Worm (Caenorhabditis elegans) whole organism, mixed stage, embryonic: ENCODE measurements around the gene C13A2.7.

ENCODE experiments used
- M03D4.4 ChIP-seq: sonication (generic microtip); optimal IDR thresholded peaks from 2 replicates; lab custom pipeline; 2017; ENCODE audit warnings: mild to moderate bottlenecking, missing genetic modification characterization, missing compliant biosample characterization
- bed-3 ChIP-seq: fragments of 200-800 bp; sonication (Bioruptor generic); optimal IDR thresholded peaks from 3 replicates; lab custom pipeline; 2018; ENCODE audit warnings: mild to moderate bottlenecking, missing genetic modification characterization, moderate library complexity, missing compliant biosample characterization
- blmp-1 ChIP-seq: fragments of 150-350 bp; optimal IDR thresholded peaks from 2 replicates; lab custom pipeline; 2014; ENCODE audit warnings: missing biosample characterization, missing genetic modification characterization
- ceh-39 ChIP-seq: fragments of 150-350 bp; optimal IDR thresholded peaks from 2 replicates; lab custom pipeline; 2014; ENCODE audit warnings: missing biosample characterization, missing genetic modification characterization
- ceh-43 ChIP-seq: fragments of 200-800 bp; sonication (Bioruptor generic); optimal IDR thresholded peaks from 2 replicates; lab custom pipeline; 2018; ENCODE audit warnings: mild to moderate bottlenecking, missing genetic modification characterization, moderate library complexity, missing compliant biosample characterization
- ceh-83 ChIP-seq: fragments of 200-800 bp; sonication (Bioruptor generic); optimal IDR thresholded peaks from 2 replicates; lab custom pipeline; 2018; ENCODE audit warnings: mild to moderate bottlenecking, missing genetic modification characterization, missing compliant biosample characterization
- cnd-1 ChIP-seq: fragments of 200-800 bp; sonication (Bioruptor generic); optimal IDR thresholded peaks from 2 replicates; lab custom pipeline; 2018; ENCODE audit warnings: mild to moderate bottlenecking, missing genetic modification characterization, missing compliant biosample characterization
- drap-1 ChIP-seq: fragments of 200-800 bp; sonication (Bioruptor generic); optimal IDR thresholded peaks from 3 replicates; lab custom pipeline; 2018; ENCODE audit warnings: mild to moderate bottlenecking, missing genetic modification characterization, missing compliant biosample characterization
- elt-1 ChIP-seq: sonication (generic microtip); optimal IDR thresholded peaks from 2 replicates; lab custom pipeline; 2017; ENCODE audit warnings: missing genetic modification characterization, mild to moderate bottlenecking, missing compliant biosample characterization, antibody characterized with exemption, moderate library complexity, borderline replicate concordance; ENCODE audit not compliant: insufficient read depth
- flh-1 ChIP-seq: fragments of 200-800 bp; sonication (Bioruptor generic); optimal IDR thresholded peaks from 2 replicates; lab custom pipeline; 2018; ENCODE audit warnings: mild to moderate bottlenecking, missing genetic modification characterization, moderate library complexity, missing compliant biosample characterization
- ham-2 ChIP-seq: fragments of 200-800 bp; sonication (Bioruptor generic); optimal IDR thresholded peaks from 2 replicates; lab custom pipeline; 2018; ENCODE audit warnings: mild to moderate bottlenecking, missing genetic modification characterization, missing compliant biosample characterization
- lin-13 ChIP-seq: fragments of 150-350 bp; optimal IDR thresholded peaks from 2 replicates; lab custom pipeline; 2014; ENCODE audit warnings: missing biosample characterization, missing genetic modification characterization
- lin-32 ChIP-seq: fragments of 200-800 bp; sonication (Bioruptor generic); optimal IDR thresholded peaks from 2 replicates; lab custom pipeline; 2018; ENCODE audit warnings: mild to moderate bottlenecking, missing genetic modification characterization, missing compliant biosample characterization
- lsy-2 ChIP-seq: fragments of 150-350 bp; optimal IDR thresholded peaks from 2 replicates; lab custom pipeline; 2014; ENCODE audit warnings: missing biosample characterization, missing genetic modification characterization
- mab-5 ChIP-seq: fragments of 150-350 bp; optimal IDR thresholded peaks from 2 replicates; lab custom pipeline; 2014; ENCODE audit warnings: missing biosample characterization, missing genetic modification characterization
- mep-1 ChIP-seq: fragments of 150-350 bp; optimal IDR thresholded peaks from 2 replicates; lab custom pipeline; 2017; ENCODE audit warnings: missing biosample characterization, missing genetic modification reagents, missing genetic modification characterization, inconsistent platforms
- mls-2 ChIP-seq: sonication (generic microtip); optimal IDR thresholded peaks from 2 replicates; lab custom pipeline; 2016; ENCODE audit warnings: mild to moderate bottlenecking, missing genetic modification characterization, moderate library complexity, missing compliant biosample characterization
- nhr-2 ChIP-seq: fragments of 150-350 bp; optimal IDR thresholded peaks from 2 replicates; lab custom pipeline; 2014; ENCODE audit warnings: missing biosample characterization, missing genetic modification characterization
- nhr-237 ChIP-seq: fragments of 150-350 bp; optimal IDR thresholded peaks from 2 replicates; lab custom pipeline; 2014; ENCODE audit warnings: missing biosample characterization, missing genetic modification characterization
- nhr-28 ChIP-seq: fragments of 150-350 bp; optimal IDR thresholded peaks from 2 replicates; lab custom pipeline; 2014; ENCODE audit warnings: missing biosample characterization, missing genetic modification characterization
- nhr-76 ChIP-seq: sonication (generic microtip); optimal IDR thresholded peaks from 2 replicates; lab custom pipeline; 2017; ENCODE audit warnings: missing biosample characterization, missing genetic modification characterization
- pha-4 ChIP-seq: fragments of 150-350 bp; optimal IDR thresholded peaks from 2 replicates; lab custom pipeline; 2018; ENCODE audit warnings: missing biosample characterization, missing genetic modification reagents, missing genetic modification characterization
- snpc-4 ChIP-seq: fragments of 150-350 bp; optimal IDR thresholded peaks from 2 replicates; lab custom pipeline; 2014; ENCODE audit warnings: missing biosample characterization, missing genetic modification characterization
- sptf-1 ChIP-seq: sonication (generic microtip); optimal IDR thresholded peaks from 2 replicates; lab custom pipeline; 2017; ENCODE audit warnings: mild to moderate bottlenecking, missing genetic modification characterization, moderate library complexity, missing compliant biosample characterization
- tbx-8 ChIP-seq: fragments of 200-800 bp; sonication (Bioruptor generic); optimal IDR thresholded peaks from 2 replicates; lab custom pipeline; 2018; ENCODE audit warnings: mild to moderate bottlenecking, missing genetic modification characterization, moderate library complexity, missing compliant biosample characterization
- unc-120 ChIP-seq: sonication (generic microtip); optimal IDR thresholded peaks from 2 replicates; lab custom pipeline; 2017; ENCODE audit warnings: missing genetic modification characterization, missing compliant biosample characterization; ENCODE audit not compliant: poor library complexity, severe bottlenecking
- unc-39 ChIP-seq: fragments of 150-350 bp; optimal IDR thresholded peaks from 2 replicates; lab custom pipeline; 2014; ENCODE audit warnings: missing biosample characterization, missing genetic modification characterization
- unc-62 ChIP-seq: fragments of 150-350 bp; optimal IDR thresholded peaks from 2 replicates; lab custom pipeline; 2014; ENCODE audit warnings: missing biosample characterization, missing genetic modification reagents, missing genetic modification characterization
- zip-8 ChIP-seq: fragments of 150-350 bp; optimal IDR thresholded peaks from 2 replicates; lab custom pipeline; 2014; ENCODE audit warnings: missing biosample characterization, missing genetic modification characterization
- ztf-11 ChIP-seq: fragments of 150-350 bp; optimal IDR thresholded peaks from 2 replicates; lab custom pipeline; 2014; ENCODE audit warnings: missing biosample characterization, missing genetic modification characterization

C13A2.7 gene

ce11 chrV:7269399-7269798 lies 3.3 kb downstream of the C13A2.7 start, which contains the start of gene C13A2.6:
TSS of gene C13A2.6 (plus strand) at chrV:7269699.
- no peak for TF ChIP-seq snpc-4 (tag; lab: Kevin White, UChicago)
- TF ChIP-seq mep-1 (tag; lab: Kevin White, UChicago), result no peak
- no peak for TF ChIP-seq lsy-2
- TF ChIP-seq lin-32 (GFP tag; lab: Kevin White, UChicago), result no peak
- no peak for TF ChIP-seq mab-5 (tag; lab: Kevin White, UChicago)
- no peak for TF ChIP-seq ztf-11 (tag; lab: Kevin White, UChicago)
- TF ChIP-seq nhr-76 (tag; lab: Kevin White, UChicago), result no peak
- TF ChIP-seq ham-2 (GFP tag; lab: Kevin White, UChicago), result no peak
- TF ChIP-seq nhr-2, result no peak
- no peak for TF ChIP-seq lin-13 (tag; lab: Kevin White, UChicago)
- no peak for TF ChIP-seq ceh-43 (GFP tag; lab: Kevin White, UChicago)
- TF ChIP-seq M03D4.4, result no peak
- no peak for TF ChIP-seq bed-3
- no peak for TF ChIP-seq ceh-39
- TF ChIP-seq drap-1, result no peak

DNA sequence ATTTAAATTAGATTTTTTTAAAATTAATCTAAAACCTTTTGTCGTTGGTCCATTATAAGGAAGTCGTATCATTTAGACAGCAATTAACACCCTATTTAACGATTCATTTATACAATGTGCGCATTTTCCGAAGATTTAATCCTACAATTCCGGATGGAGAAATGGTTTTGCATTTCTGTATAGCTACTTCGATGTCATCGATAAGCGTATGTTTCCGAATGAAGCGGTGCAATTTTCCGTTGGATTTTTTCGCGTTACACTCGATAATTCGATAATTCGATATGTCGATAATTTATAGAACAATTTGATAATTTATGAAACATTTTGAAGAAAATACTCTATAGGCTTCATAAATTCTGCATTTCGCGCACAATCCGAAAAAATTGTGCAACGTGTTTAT lies 8.9 kb downstream of the C13A2.7 start, which contains the start of gene C13A2.10:
TSS of gene C13A2.10 (minus strand) at position 101 of the 400 bp plus-strand sequence.
- TF ChIP-seq zip-8 (tag; lab: Kevin White, UChicago), result no peak

DNA sequence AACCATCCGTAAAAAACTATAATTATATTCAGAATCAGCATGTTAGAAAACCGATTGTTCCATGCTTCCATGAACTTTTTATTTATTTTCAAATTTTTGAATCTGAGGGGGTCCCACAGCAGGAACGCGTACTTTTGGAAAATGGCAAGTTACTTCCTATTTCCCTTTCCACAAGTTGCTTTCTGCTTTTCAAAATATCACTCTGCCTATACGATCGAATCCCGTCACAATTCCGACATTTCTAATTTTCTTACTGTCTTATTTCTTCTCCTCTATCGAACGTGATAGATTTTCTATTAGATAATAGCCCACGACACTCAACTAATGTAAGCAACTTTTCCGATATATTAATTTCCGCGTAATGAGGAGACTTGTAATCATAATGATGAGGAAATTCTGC lies 9.4 kb downstream of the C13A2.7 start, which contains the start of gene C13A2.5:
TSS of gene C13A2.5 (plus strand) at position 301 of the 400 bp plus-strand sequence.
- TF ChIP-seq M03D4.4 (no peak), lin-32 (GFP tag; lab: Kevin White, UChicago) (no peak), drap-1 (no peak), unc-120 (tag; lab: Kevin White, UChicago) (no peak), ceh-43 (GFP tag; lab: Kevin White, UChicago) (no peak), lsy-2 (no peak), snpc-4 (tag; lab: Kevin White, UChicago) (no peak), blmp-1 (no peak), nhr-76 (tag; lab: Kevin White, UChicago) (no peak), ceh-83 (GFP tag; lab: Kevin White, UChicago) (no peak), lin-13 (tag; lab: Kevin White, UChicago) (no peak), elt-1 (no peak), ham-2 (GFP tag; lab: Kevin White, UChicago) (no peak), ceh-39 (no peak), bed-3 (no peak), pha-4 (tag; lab: Kevin White, UChicago) (no peak), flh-1 (no peak)

- TF ChIP-seq mls-2 (tag; lab: Kevin White, UChicago), result no peak
- TF ChIP-seq ceh-83 (GFP tag; lab: Kevin White, UChicago), result no peak
- no peak for TF ChIP-seq blmp-1
- TF ChIP-seq mab-5 (tag; lab: Kevin White, UChicago), result no peak
- no peak for TF ChIP-seq unc-62 (GFP tag; lab: Kevin White, UChicago)
- no peak for TF ChIP-seq ham-2 (GFP tag; lab: Kevin White, UChicago)
- no peak for TF ChIP-seq snpc-4 (tag; lab: Kevin White, UChicago)
- TF ChIP-seq nhr-2, result no peak
Observed at ce11 chrV:7279090-7279489, 13.0 kb downstream of the C13A2.7 start, which contains the start of gene C13A2.4. TSS of gene C13A2.4 (plus strand) at chrV:7279390.

DNA sequence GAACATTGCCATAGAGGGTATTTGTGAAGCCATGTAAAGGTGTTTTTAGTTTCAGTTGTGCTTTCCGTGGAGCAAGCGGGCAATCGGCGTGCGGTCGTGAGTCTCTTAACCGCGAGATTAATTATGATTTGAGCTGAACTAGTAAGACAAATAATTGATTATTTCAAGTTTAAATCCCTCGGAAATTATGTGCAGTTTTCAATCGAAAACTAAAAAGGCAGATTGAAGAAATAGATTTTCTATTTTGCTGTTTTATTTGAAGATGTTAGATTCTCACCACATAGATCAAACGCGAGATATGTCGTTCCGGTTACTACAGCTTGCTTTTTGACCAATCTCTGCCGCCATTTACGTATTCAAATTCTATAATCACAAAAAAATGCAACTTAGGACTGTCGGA lies 15.9 kb downstream of the C13A2.7 start, which contains the start of gene C13A2.3:
TSS of gene C13A2.3 (plus strand) at position 301 of the 400 bp plus-strand sequence.
- TF ChIP-seq nhr-28, result no peak
- TF ChIP-seq unc-39 (tag; lab: Kevin White, UChicago), result no peak

DNA sequence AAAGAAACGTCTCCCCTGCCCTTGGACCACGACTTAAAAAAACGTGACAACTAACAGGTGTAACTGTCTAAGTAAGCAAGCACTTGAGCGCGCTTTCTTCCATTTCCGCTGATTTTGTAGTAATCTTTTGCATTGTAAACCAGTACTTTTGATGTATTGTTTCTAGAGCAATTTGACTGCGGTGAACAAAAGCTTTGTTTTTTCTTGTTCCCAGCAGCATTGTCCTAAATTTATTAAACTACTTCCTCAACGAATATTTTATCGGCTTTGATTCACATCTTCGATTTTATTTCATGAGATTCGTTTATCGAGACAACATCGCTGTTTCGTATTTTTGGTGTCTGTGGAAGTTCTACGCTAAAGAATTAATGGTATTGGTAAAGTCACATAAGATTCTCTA lies 22.6 kb downstream of the C13A2.7 start, which contains the start of gene C13A2.1:
TSS of gene C13A2.1 (plus strand) at position 301 of the 400 bp plus-strand sequence.
- TF ChIP-seq nhr-28 (no peak), cnd-1 (no peak), mep-1 (tag; lab: Kevin White, UChicago) (no peak), unc-39 (tag; lab: Kevin White, UChicago) (no peak), zip-8 (tag; lab: Kevin White, UChicago) (no peak)

- TF ChIP-seq unc-120 (tag; lab: Kevin White, UChicago) (no peak), snpc-4 (tag; lab: Kevin White, UChicago) (no peak), nhr-237 (tag; lab: Kevin White, UChicago) (no peak), nhr-76 (tag; lab: Kevin White, UChicago) (no peak), tbx-8 (GFP tag; lab: Kevin White, UChicago) (no peak), cnd-1 (no peak), nhr-2 (no peak), ceh-39 (no peak), sptf-1 (tag; lab: Kevin White, UChicago) (no peak), flh-1 (no peak)
Observed at ce11 chrV:7295270-7295669, 29.1 kb downstream of the C13A2.7 start, which contains the start of gene F07G11.4. TSS of gene F07G11.4 (minus strand) at chrV:7295370.
